Fruit fly (Drosophila melanogaster) whole organism, prepupa: ENCODE results near the gene Tbh.

ENCODE experiments used
- CG11762 ChIP-seq: fragments of 200-800 bp; sonication (Bioruptor generic); optimal IDR thresholded peaks from 3 replicates; lab custom pipeline; 2016; ENCODE audit warnings: missing biosample characterization, missing genetic modification characterization; ENCODE audit not compliant: insufficient read depth
- Eip78C ChIP-seq: fragments of 200-800 bp; sonication (Bioruptor generic); peaks from one replicate; lab custom pipeline; 2016; ENCODE audit warnings: missing biosample characterization, missing genetic modification characterization
- Met ChIP-seq: fragments of 200-800 bp; sonication (Bioruptor generic); optimal IDR thresholded peaks from 3 replicates; lab custom pipeline; 2016; ENCODE audit warnings: missing biosample characterization, missing genetic modification characterization
- Sox14 ChIP-seq: fragments of 200-800 bp; sonication (Bioruptor generic); optimal IDR thresholded peaks from 3 replicates; lab custom pipeline; 2016; ENCODE audit warnings: missing biosample characterization, missing genetic modification characterization
- topi ChIP-seq: fragments of 200-800 bp; sonication (Bioruptor generic); optimal IDR thresholded peaks from 3 replicates; lab custom pipeline; 2016; ENCODE audit warnings: missing biosample characterization, missing genetic modification characterization
- vri ChIP-seq: fragments of 200-800 bp; sonication (Bioruptor generic); optimal IDR thresholded peaks from 3 replicates; lab custom pipeline; 2016; ENCODE audit warnings: missing biosample characterization, mild to moderate bottlenecking, missing genetic modification characterization

DNA sequence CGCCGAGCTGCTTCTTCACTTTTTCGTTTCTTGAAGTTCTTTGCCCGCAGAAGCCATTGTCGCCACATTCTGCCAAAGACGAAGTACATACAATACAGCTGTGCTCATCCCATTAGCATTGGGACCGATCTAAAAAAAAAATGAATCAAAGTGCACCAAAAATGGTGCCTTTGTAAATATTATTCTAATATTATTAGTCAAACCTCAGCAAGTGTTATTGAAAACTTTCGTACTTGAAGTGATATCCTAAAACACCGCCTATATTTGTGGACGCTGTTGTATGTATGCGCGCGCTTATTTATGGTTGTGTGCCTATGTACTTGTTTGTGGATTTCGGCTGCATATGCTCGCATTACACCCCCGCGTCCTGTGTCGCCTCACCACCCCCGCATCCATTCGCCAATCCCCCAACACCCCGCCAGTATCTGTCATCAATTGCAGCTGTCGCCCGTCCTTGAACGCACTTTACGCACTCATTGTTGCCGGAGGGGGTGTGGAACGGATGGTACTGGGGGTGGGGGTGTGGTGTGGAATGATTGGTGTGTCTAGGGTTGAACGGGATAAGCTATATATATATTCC, 23.0 kb upstream of the Tbh start:
- TF ChIP-seq topi (GFP tag; lab: Kevin White, UChicago) (peak; percentile 86), Eip78C (GFP tag; lab: Kevin White, UChicago) (peak; percentile 97), Sox14 (GFP tag; lab: Kevin White, UChicago) (peak; percentile 89), Met (GFP tag; lab: Kevin White, UChicago) (peak; percentile 90), vri (peak; percentile 82), CG11762 (GFP tag; lab: Kevin White, UChicago) (peak; percentile 82)
